Fruit fly (Drosophila melanogaster): ENCODE data around the gene PolD3.
A peak's percentile ranks its signal among the peaks of the same experiment; 100 is the strongest.

The PolD3 gene

dm6 chr2L:15273521-15274123, 17.5 kb upstream of the PolD3 start:
- TF ChIP-seq acj6 (GFP tag; optimal IDR thresholded peaks at IDR 0.05): peak; percentile 42
- TF ChIP-seq Hr4 (GFP tag; optimal IDR thresholded peaks at IDR 0.05): peak; percentile 54
- no peak for TF ChIP-seq CG9139 (GFP tag; optimal IDR thresholded peaks at IDR 0.05)
- TF ChIP-seq CG10631 (GFP tag; optimal IDR thresholded peaks at IDR 0.05): peak; percentile 7
- no peak for TF ChIP-seq Gug (GFP tag; IDR thresholded peaks at IDR 0.05)
- TF ChIP-seq cyc (GFP tag; optimal IDR thresholded peaks at IDR 0.05): peak; percentile 17
- TF ChIP-seq Lpt (GFP tag; optimal IDR thresholded peaks at IDR 0.05): no peak
- peak; percentile 35 for TF ChIP-seq CG31627 (GFP tag; optimal IDR thresholded peaks at IDR 0.05)
- peak; percentile 70 for TF ChIP-seq Eip78C (GFP tag)
- peak; percentile 1 for TF ChIP-seq Sox102F (GFP tag; optimal IDR thresholded peaks at IDR 0.05)
- TF ChIP-seq CG6808 (GFP tag; optimal IDR thresholded peaks at IDR 0.05): no peak
- peak; percentile 25 for TF ChIP-seq esn (GFP tag; optimal IDR thresholded peaks at IDR 0.05)
- no peak for TF ChIP-seq CG16779 (tag; optimal IDR thresholded peaks at IDR 0.05)
- TF ChIP-seq CG11762 (GFP tag; optimal IDR thresholded peaks at IDR 0.05; ENCODE audit: insufficient read depth): no peak
- TF ChIP-seq eg (GFP tag; IDR thresholded peaks at IDR 0.05): 0 out of 3 replicates have a peak, but pooled peaks have one; percentile 29
- TF ChIP-seq CG11902 (GFP tag; optimal IDR thresholded peaks at IDR 0.05): no peak
- TF ChIP-seq CG15336 (GFP tag; IDR thresholded peaks at IDR 0.05): no peak
- TF ChIP-seq Sox14 (GFP tag; optimal IDR thresholded peaks at IDR 0.05): no peak
- TF ChIP-seq lz (GFP tag; optimal IDR thresholded peaks at IDR 0.05): no peak
- TF ChIP-seq spab (GFP tag; optimal IDR thresholded peaks at IDR 0.05): no peak
- TF ChIP-seq CG6854 (GFP tag; optimal IDR thresholded peaks at IDR 0.05): no peak
- TF ChIP-seq Eip75B (GFP tag; optimal IDR thresholded peaks at IDR 0.05): peak; percentile 5
- peak; percentile 78 for TF ChIP-seq svp (GFP tag)
- TF ChIP-seq fd85E (GFP tag; optimal IDR thresholded peaks at IDR 0.05): no peak
- no peak for TF ChIP-seq CG1621 (tag; optimal IDR thresholded peaks at IDR 0.05)
- no peak for TF ChIP-seq ss (GFP tag; optimal IDR thresholded peaks at IDR 0.05)
- TF ChIP-seq CG3919 (GFP tag; optimal IDR thresholded peaks at IDR 0.05): peak; percentile 44
- no peak for TF ChIP-seq CG7368 (GFP tag; optimal IDR thresholded peaks at IDR 0.05)
- peak; percentile 32 for TF ChIP-seq CG3032 (tag; optimal IDR thresholded peaks at IDR 0.05)
- peak; percentile 34; the same call in 1 of the 3 replicates for TF ChIP-seq CG6163 (GFP tag; IDR thresholded peaks at IDR 0.05)
- peak; percentile 35 for TF ChIP-seq achi (GFP tag; optimal IDR thresholded peaks at IDR 0.05)
- TF ChIP-seq CG34406 (GFP tag; optimal IDR thresholded peaks at IDR 0.05): no peak
- TF ChIP-seq Hr38 (GFP tag; optimal IDR thresholded peaks at IDR 0.05): no peak
- 0 out of 3 replicates have a peak, but pooled peaks have one; percentile 40 for TF ChIP-seq CG8119 (GFP tag; IDR thresholded peaks at IDR 0.05)
- TF ChIP-seq CG8319 (GFP tag; optimal IDR thresholded peaks at IDR 0.05): no peak
- TF ChIP-seq CG6276 (GFP tag; optimal IDR thresholded peaks at IDR 0.05): peak; percentile 24
- TF ChIP-seq OdsH (GFP tag; optimal IDR thresholded peaks at IDR 0.05): peak; percentile 1
- TF ChIP-seq dsx (GFP tag; optimal IDR thresholded peaks at IDR 0.05; ENCODE audit: poor library complexity, severe bottlenecking): no peak
- TF ChIP-seq CG6792 (GFP tag; optimal IDR thresholded peaks at IDR 0.05): no peak
- TF ChIP-seq pdm3 (GFP tag; optimal IDR thresholded peaks at IDR 0.05): peak; percentile 40
- TF ChIP-seq CG32006 (GFP tag; optimal IDR thresholded peaks at IDR 0.05): peak; percentile 35
- no peak for TF ChIP-seq Ets21C (GFP tag; optimal IDR thresholded peaks at IDR 0.05)
- TF ChIP-seq Hr39 (GFP tag; optimal IDR thresholded peaks at IDR 0.05): peak; percentile 26
- TF ChIP-seq fd59A (GFP tag; optimal IDR thresholded peaks at IDR 0.05): no peak
- no peak for TF ChIP-seq CG4318 (GFP tag; optimal IDR thresholded peaks at IDR 0.05)
- TF ChIP-seq salr (GFP tag; optimal IDR thresholded peaks at IDR 0.05): no peak
- TF ChIP-seq vri (GFP tag; optimal IDR thresholded peaks at IDR 0.05): no peak
- peak; percentile 22 for TF ChIP-seq CG10669 (GFP tag; optimal IDR thresholded peaks at IDR 0.05)
- peak; percentile 14 for TF ChIP-seq Ets96B (tag; optimal IDR thresholded peaks at IDR 0.05)
- no peak for TF ChIP-seq Eip93F (GFP tag; optimal IDR thresholded peaks at IDR 0.05)
- TF ChIP-seq fkh (GFP tag; optimal IDR thresholded peaks at IDR 0.05): no peak

Data from whole organism, prepupa.